Fruit fly (Drosophila melanogaster): ENCODE data around the gene CG9281.
A peak's percentile ranks its signal among the peaks of the same experiment; 100 is the strongest.

Gene CG9281

DNA sequence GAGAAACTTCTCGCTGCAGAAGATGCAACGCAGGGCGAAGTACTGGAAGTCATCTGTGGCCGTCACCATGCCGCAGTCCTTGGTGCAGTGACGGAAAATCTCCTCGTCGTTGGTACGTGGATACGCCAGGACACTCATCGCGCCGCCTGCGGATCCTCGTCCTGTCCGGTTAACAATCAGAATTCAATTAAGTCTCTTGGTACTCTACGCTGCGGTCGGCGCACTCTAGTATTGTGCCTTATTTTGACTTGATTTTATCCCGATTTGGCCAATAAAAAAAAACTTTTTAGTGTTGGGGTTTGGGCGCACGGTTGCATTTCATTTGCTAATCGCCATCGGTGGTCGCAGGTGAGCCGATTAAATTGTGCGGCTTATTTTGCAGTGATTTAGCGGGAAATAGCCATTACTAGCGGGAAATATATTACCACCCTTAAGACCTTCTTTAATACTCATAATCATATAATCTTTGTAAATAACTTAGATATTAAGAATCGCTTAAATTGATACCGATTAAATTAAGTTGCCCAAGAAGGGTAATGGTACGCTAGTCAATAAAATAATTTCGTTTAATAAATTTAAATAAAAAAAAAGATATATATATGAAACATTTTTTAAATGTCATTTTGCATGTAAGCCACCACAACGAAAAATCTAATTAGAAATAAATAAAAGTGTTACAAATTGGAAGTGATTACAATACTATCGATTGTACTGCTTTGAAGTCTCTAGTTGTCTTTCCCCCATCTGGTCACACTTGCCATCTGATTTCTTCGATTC lies 35.8 kb upstream of the CG9281 start, which contains the start of the genes CG8944 and CCT6 (continued):
- no peak for TF ChIP-seq CG10431 (GFP tag; optimal IDR thresholded peaks at IDR 0.05)
- peak; percentile 22 for TF ChIP-seq CG17829 (tag; optimal IDR thresholded peaks at IDR 0.05)
- peak; percentile 58; the same call in 1 of the 3 replicates for TF ChIP-seq CG6791 (GFP tag; IDR thresholded peaks at IDR 0.05; ENCODE audit: partially characterized antibody)
- TF ChIP-seq so (GFP tag; IDR thresholded peaks at IDR 0.05): no peak
- TF ChIP-seq CG15514 (GFP tag; optimal IDR thresholded peaks at IDR 0.05): peak; percentile 30
- TF ChIP-seq CG9215 (GFP tag; IDR thresholded peaks at IDR 0.05): 0 out of 2 replicates have a peak, but pooled peaks have one; percentile 31
- peak; percentile 22 for TF ChIP-seq CG4328 (GFP tag; optimal IDR thresholded peaks at IDR 0.05)
- TF ChIP-seq zfh2 (GFP tag; optimal IDR thresholded peaks at IDR 0.05): peak; percentile 16
- TF ChIP-seq HLH54F (GFP tag; optimal IDR thresholded peaks at IDR 0.05): no peak
- TF ChIP-seq CG16813 (GFP tag; IDR thresholded peaks at IDR 0.05; ENCODE audit: partially characterized antibody): peak; percentile 52; the same call in 2 of the 3 replicates
- no peak for TF ChIP-seq usp (GFP tag; optimal IDR thresholded peaks at IDR 0.05)
- no peak for TF ChIP-seq Mes4 (GFP tag; optimal IDR thresholded peaks at IDR 0.05)
- TF ChIP-seq Hr51 (GFP tag; optimal IDR thresholded peaks at IDR 0.05): no peak
- TF ChIP-seq CG1603 (tag; optimal IDR thresholded peaks at IDR 0.05): peak; percentile 20
- peak; percentile 29 for TF ChIP-seq nmo (GFP tag; optimal IDR thresholded peaks at IDR 0.05)
- no peak for TF ChIP-seq pan (optimal IDR thresholded peaks at IDR 0.05)
- TF ChIP-seq pan (GFP tag; optimal IDR thresholded peaks at IDR 0.05 in 1 of 2, IDR thresholded peaks at IDR 0.05 in 1 of 2): no peak
- no peak for TF ChIP-seq Atf-2 (GFP tag; optimal IDR thresholded peaks at IDR 0.05)
- no peak for TF ChIP-seq dysf (GFP tag; IDR thresholded peaks at IDR 0.05)
- peak; percentile 81 for TF ChIP-seq Ets65A (GFP tag)
- peak; percentile 74 for TF ChIP-seq Med (GFP tag)
- no peak for TF ChIP-seq h (optimal IDR thresholded peaks at IDR 0.05)
- no peak for TF ChIP-seq CG12104 (GFP tag; optimal IDR thresholded peaks at IDR 0.05)
- TF ChIP-seq CG9932 (GFP tag; IDR thresholded peaks at IDR 0.05): peak; percentile 71
- TF ChIP-seq CG14710 (tag; optimal IDR thresholded peaks at IDR 0.05): peak; percentile 71
- no peak for TF ChIP-seq CG5180 (GFP tag; optimal IDR thresholded peaks at IDR 0.05)
- 0 out of 2 replicates have a peak, but pooled peaks have one; percentile 33 for TF ChIP-seq inv (GFP tag; IDR thresholded peaks at IDR 0.05; ENCODE audit: partially characterized antibody)
- peak; percentile 45 for TF ChIP-seq CoRest (tag; optimal IDR thresholded peaks at IDR 0.05)
- peak; percentile 31 for TF ChIP-seq CG30403 (GFP tag; optimal IDR thresholded peaks at IDR 0.05)
- no peak for TF ChIP-seq gro (GFP tag; optimal IDR thresholded peaks at IDR 0.05)
- TF ChIP-seq CG13775 (GFP tag; optimal IDR thresholded peaks at IDR 0.05): peak; percentile 29
- TF ChIP-seq Sox100B (GFP tag; optimal IDR thresholded peaks at IDR 0.05): no peak
- TF ChIP-seq Ptx1 (GFP tag; IDR thresholded peaks at IDR 0.05): 0 out of 2 replicates have a peak, but pooled peaks have one; percentile 18
- TF ChIP-seq CG9609 (GFP tag; optimal IDR thresholded peaks at IDR 0.05): no peak
- TF ChIP-seq amos (GFP tag; IDR thresholded peaks at IDR 0.05; ENCODE audit: partially characterized antibody): peak; percentile 49
- TF ChIP-seq yki (optimal IDR thresholded peaks at IDR 0.05): no peak
- peak; percentile 83 for TF ChIP-seq Sry-β (GFP tag; optimal IDR thresholded peaks at IDR 0.05)
- peak; percentile 17; the same call in 1 of the 3 replicates for TF ChIP-seq CG7963 (GFP tag; IDR thresholded peaks at IDR 0.05; ENCODE audit: partially characterized antibody)
- peak; percentile 44; the same call in 1 of the 2 replicates for TF ChIP-seq bbx (GFP tag; IDR thresholded peaks at IDR 0.05; ENCODE audit: partially characterized antibody)
- no peak for TF ChIP-seq Camta (GFP tag; optimal IDR thresholded peaks at IDR 0.05)
- no peak for TF ChIP-seq CG42726 (GFP tag; IDR thresholded peaks at IDR 0.05; ENCODE audit: partially characterized antibody)
- no peak for TF ChIP-seq Hsf (GFP tag; optimal IDR thresholded peaks at IDR 0.05)
- TF ChIP-seq CG30020 (tag; optimal IDR thresholded peaks at IDR 0.05): peak; percentile 4

Measured in whole organism, embryonic.